Fruit fly (Drosophila melanogaster): ENCODE data around the gene CG3008.

Gene CG3008

dm6 chr2L:4883023-4883392 is at the start of gene CG3008, which contains the start of gene Cf2:
TSS of gene CG3008 (plus strand) at chr2L:4883298.
TSS of gene Cf2 (minus strand) at chr2L:4883107.
- TF ChIP-seq CG12768 (GFP tag; optimal IDR thresholded peaks at IDR 0.05) = no peak
- peak; percentile 15 for TF ChIP-seq tj (GFP tag; optimal IDR thresholded peaks at IDR 0.05)
- TF ChIP-seq pad (GFP tag; optimal IDR thresholded peaks at IDR 0.05) = no peak
- TF ChIP-seq Mnt (GFP tag; optimal IDR thresholded peaks at IDR 0.05) = peak; percentile 7
- TF ChIP-seq cic (GFP tag; optimal IDR thresholded peaks at IDR 0.05) = no peak
- TF ChIP-seq Clk (GFP tag; optimal IDR thresholded peaks at IDR 0.05) = no peak
- no peak for TF ChIP-seq kay (GFP tag; ENCODE audit: borderline replicate concordance)
- no peak for TF ChIP-seq CG5204 (GFP tag; optimal IDR thresholded peaks at IDR 0.05)
- TF ChIP-seq CG33017 (tag; optimal IDR thresholded peaks at IDR 0.05) = no peak

- TF ChIP-seq CG7045 (GFP tag; optimal IDR thresholded peaks at IDR 0.05) = no peak
- TF ChIP-seq kay (GFP tag; ENCODE audit: borderline replicate concordance) = peak; percentile 96
- no peak for TF ChIP-seq Mnt (GFP tag; optimal IDR thresholded peaks at IDR 0.05)
These were observed 47.9 kb upstream of the CG3008 start, which contains the start of gene Ir25a for dm6 chr2L:4835091-4835689. TSS of gene Ir25a (minus strand) at chr2L:4835300.

dm6 chr2L:4836193-4836592 is 46.9 kb upstream of the CG3008 start:
- TF ChIP-seq Mnt (GFP tag; optimal IDR thresholded peaks at IDR 0.05) (no peak), ovo (GFP tag; optimal IDR thresholded peaks at IDR 0.05) (no peak), CG14711 (tag; optimal IDR thresholded peaks at IDR 0.05) (no peak), kay (GFP tag; ENCODE audit: borderline replicate concordance) (no peak), CG33017 (tag; optimal IDR thresholded peaks at IDR 0.05) (no peak), CG5204 (GFP tag; optimal IDR thresholded peaks at IDR 0.05) (no peak), cnc (optimal IDR thresholded peaks at IDR 0.05) (no peak), CG11617 (GFP tag; optimal IDR thresholded peaks at IDR 0.05) (no peak), CG7101 (tag; optimal IDR thresholded peaks at IDR 0.05) (no peak), Clk (GFP tag; optimal IDR thresholded peaks at IDR 0.05) (no peak), CG1620 (GFP tag; optimal IDR thresholded peaks at IDR 0.05) (no peak)

dm6 chr2L:4837772-4838397 is 45.2 kb upstream of the CG3008 start, which contains the start of the genes tank and CG12194:
TSS of gene tank (minus strand) at chr2L:4837999.
TSS of gene CG12194 (plus strand) at chr2L:4838347.
- TF ChIP-seq Clk (GFP tag; optimal IDR thresholded peaks at IDR 0.05) = peak; percentile 90
- TF ChIP-seq CG33017 (tag; optimal IDR thresholded peaks at IDR 0.05) = peak; percentile 94
- TF ChIP-seq ovo (GFP tag; optimal IDR thresholded peaks at IDR 0.05) = peak; percentile 92
- TF ChIP-seq CG5204 (GFP tag; optimal IDR thresholded peaks at IDR 0.05) = peak; percentile 95
- TF ChIP-seq CG7101 (tag; optimal IDR thresholded peaks at IDR 0.05) = peak; percentile 92
- peak; percentile 81 for TF ChIP-seq pad (GFP tag; optimal IDR thresholded peaks at IDR 0.05)
- TF ChIP-seq CG7045 (GFP tag; optimal IDR thresholded peaks at IDR 0.05) = peak; percentile 94
- peak; percentile 89 for TF ChIP-seq CG11617 (GFP tag; optimal IDR thresholded peaks at IDR 0.05)
- TF ChIP-seq kay (GFP tag; ENCODE audit: borderline replicate concordance) = no peak
- TF ChIP-seq CG12768 (GFP tag; optimal IDR thresholded peaks at IDR 0.05) = peak; percentile 95
- TF ChIP-seq toe (GFP tag; optimal IDR thresholded peaks at IDR 0.05) = peak; percentile 90
- TF ChIP-seq tj (GFP tag; optimal IDR thresholded peaks at IDR 0.05) = peak; percentile 69
- TF ChIP-seq cic (GFP tag; optimal IDR thresholded peaks at IDR 0.05) = peak; percentile 26
- TF ChIP-seq Mnt (GFP tag; optimal IDR thresholded peaks at IDR 0.05) = peak; percentile 88
- TF ChIP-seq Hr96 (GFP tag; optimal IDR thresholded peaks at IDR 0.05) = peak; percentile 88
- TF ChIP-seq Crg-1 (GFP tag; optimal IDR thresholded peaks at IDR 0.05) = peak; percentile 90
- TF ChIP-seq CG1620 (GFP tag; optimal IDR thresholded peaks at IDR 0.05) = peak; percentile 92
- TF ChIP-seq CG14711 (tag; optimal IDR thresholded peaks at IDR 0.05) = peak; percentile 92
- no peak for TF ChIP-seq cnc (optimal IDR thresholded peaks at IDR 0.05)
- peak; percentile 94 for TF ChIP-seq bab1 (GFP tag; optimal IDR thresholded peaks at IDR 0.05)

dm6 chr2L:4838494-4839320 is 44.4 kb upstream of the CG3008 start:
- TF ChIP-seq Crg-1 (GFP tag; optimal IDR thresholded peaks at IDR 0.05) (peak; percentile 7), CG12768 (GFP tag; optimal IDR thresholded peaks at IDR 0.05) (peak; percentile 17), kay (GFP tag; ENCODE audit: borderline replicate concordance) (no peak), CG7045 (GFP tag; optimal IDR thresholded peaks at IDR 0.05) (peak; percentile 20), Mnt (GFP tag; optimal IDR thresholded peaks at IDR 0.05) (no peak)

dm6 chr2L:4846629-4847125 is 36.4 kb upstream of the CG3008 start:
- no peak for TF ChIP-seq CG7101 (tag; optimal IDR thresholded peaks at IDR 0.05)
- peak; percentile 36 for TF ChIP-seq CG12768 (GFP tag; optimal IDR thresholded peaks at IDR 0.05)
- no peak for TF ChIP-seq kay (GFP tag; ENCODE audit: borderline replicate concordance)
- no peak for TF ChIP-seq cic (GFP tag; optimal IDR thresholded peaks at IDR 0.05)
- TF ChIP-seq ovo (GFP tag; optimal IDR thresholded peaks at IDR 0.05) = no peak
- no peak for TF ChIP-seq CG14711 (tag; optimal IDR thresholded peaks at IDR 0.05)
- no peak for TF ChIP-seq Crg-1 (GFP tag; optimal IDR thresholded peaks at IDR 0.05)

All from whole organism, adult.